Fruit fly (Drosophila melanogaster) whole organism, embryonic: ENCODE results near the gene CycE.

ENCODE experiments used
- Atf6 ChIP-seq: fragments of 200-800 bp; sonication (Bioruptor generic); IDR thresholded peaks from 2 replicates; pipeline ENCODE4 v1.3.6; 2022; ENCODE audit warnings: missing biosample characterization, missing genetic modification characterization
- B-H2 ChIP-seq: fragments of 200-800 bp; sonication (Bioruptor generic); optimal IDR thresholded peaks from 2 replicates; lab custom pipeline; 2018; ENCODE audit warnings: missing biosample characterization, mild to moderate bottlenecking, missing genetic modification characterization
- BEAF-32 ChIP-seq: fragments of 200-800 bp; sonication (Bioruptor generic); optimal IDR thresholded peaks from 3 replicates; lab custom pipeline; 2017; ENCODE audit warnings: missing biosample characterization, missing genetic modification characterization, mild to moderate bottlenecking, moderate library complexity, missing genetic modification reagents
- Bgb ChIP-seq: fragments of 200-800 bp; sonication (Bioruptor generic); IDR thresholded peaks from 2 replicates; pipeline ENCODE4 v1.3.6; 2022; ENCODE audit warnings: missing biosample characterization, missing genetic modification characterization; ENCODE audit not compliant: partially characterized antibody
- CG10543 ChIP-seq: fragments of 200-800 bp; sonication (Bioruptor generic); optimal IDR thresholded peaks from 3 replicates; lab custom pipeline; 2017; ENCODE audit warnings: missing biosample characterization, mild to moderate bottlenecking, missing genetic modification characterization, moderate library complexity
- CG12155 ChIP-seq: fragments of 200-800 bp; sonication (Bioruptor generic); optimal IDR thresholded peaks from 3 replicates; lab custom pipeline; 2016; ENCODE audit warnings: missing biosample characterization, missing genetic modification characterization
- CG13287 ChIP-seq: fragments of 200-800 bp; sonication (Bioruptor generic); IDR thresholded peaks from 2 replicates; pipeline ENCODE4 v1.3.6; 2022; ENCODE audit warnings: missing biosample characterization, missing genetic modification characterization; ENCODE audit not compliant: partially characterized antibody
- CG13894 ChIP-seq: fragments of 200-800 bp; sonication (Bioruptor generic); optimal IDR thresholded peaks from 3 replicates; lab custom pipeline; 2018; ENCODE audit warnings: missing biosample characterization, mild to moderate bottlenecking, missing genetic modification characterization, moderate library complexity
- CG14441 ChIP-seq: fragments of 200-800 bp; sonication (Bioruptor generic); IDR thresholded peaks from 2 replicates; pipeline ENCODE4 v1.3.6; 2022; ENCODE audit warnings: missing biosample characterization, missing genetic modification characterization
- CG14965 ChIP-seq: fragments of 200-800 bp; sonication (Bioruptor generic); optimal IDR thresholded peaks from 2 replicates; lab custom pipeline; 2016; ENCODE audit warnings: missing biosample characterization, missing genetic modification characterization, borderline replicate concordance
- CG18764 ChIP-seq: fragments of 200-800 bp; sonication (Bioruptor generic); optimal IDR thresholded peaks from 3 replicates; lab custom pipeline; 2016; ENCODE audit warnings: missing biosample characterization, missing genetic modification characterization
- CG2116 ChIP-seq: fragments of 200-800 bp; sonication (Bioruptor generic); optimal IDR thresholded peaks from 3 replicates; lab custom pipeline; 2018; ENCODE audit warnings: missing biosample characterization, mild to moderate bottlenecking, missing genetic modification characterization
- CG30431 ChIP-seq: fragments of 200-800 bp; sonication (Bioruptor generic); optimal IDR thresholded peaks from 2 replicates; lab custom pipeline; 2017; ENCODE audit warnings: missing biosample characterization, missing genetic modification characterization
- CG3065 ChIP-seq: fragments of 200-800 bp; sonication (Bioruptor generic); optimal IDR thresholded peaks from 2 replicates; lab custom pipeline; 2016; ENCODE audit warnings: missing biosample characterization, missing genetic modification characterization
- CG3163 ChIP-seq: fragments of 200-800 bp; sonication (Bioruptor generic); optimal IDR thresholded peaks from 3 replicates; lab custom pipeline; 2016; ENCODE audit warnings: missing biosample characterization, missing genetic modification characterization
- CG4360 ChIP-seq: fragments of 200-800 bp; sonication (Bioruptor generic); IDR thresholded peaks from 2 replicates; pipeline ENCODE4 v1.3.6; 2022; ENCODE audit warnings: missing biosample characterization, missing genetic modification characterization
- CG5953 ChIP-seq: fragments of 200-800 bp; sonication (Bioruptor generic); IDR thresholded peaks from 2 replicates; pipeline ENCODE4 v1.3.6; 2022; ENCODE audit warnings: missing biosample characterization, missing genetic modification characterization
- CG9437 ChIP-seq: fragments of 200-800 bp; sonication (Bioruptor generic); optimal IDR thresholded peaks from 2 replicates; lab custom pipeline; 2018; ENCODE audit warnings: missing biosample characterization, mild to moderate bottlenecking, missing genetic modification characterization
- D19A ChIP-seq: fragments of 200-800 bp; optimal IDR thresholded peaks from 3 replicates; lab custom pipeline; 2019; ENCODE audit warnings: missing biosample characterization, mild to moderate bottlenecking, missing genetic modification characterization, moderate library complexity
- Deaf1 ChIP-seq: fragments of 200-800 bp; optimal IDR thresholded peaks from 3 replicates; lab custom pipeline; 2019; ENCODE audit warnings: missing biosample characterization, mild to moderate bottlenecking, missing genetic modification characterization, moderate library complexity
- Dp ChIP-seq: fragments of 200-800 bp; sonication (Bioruptor generic); optimal IDR thresholded peaks from 2 replicates; lab custom pipeline; 2018; ENCODE audit warnings: missing biosample characterization, mild to moderate bottlenecking, missing genetic modification characterization, moderate library complexity
- Gug ChIP-seq: fragments of 200-800 bp; sonication (Bioruptor generic); IDR thresholded peaks from 4 replicates; pipeline ENCODE4 v1.3.6; 2022; ENCODE audit warnings: missing biosample characterization, missing genetic modification characterization
- Hand ChIP-seq: fragments of 200-800 bp; sonication (Bioruptor generic); optimal IDR thresholded peaks from 2 replicates; lab custom pipeline; 2017; ENCODE audit warnings: mild to moderate bottlenecking, missing biosample characterization, missing genetic modification reagents, missing genetic modification characterization
- Meics ChIP-seq: fragments of 200-800 bp; sonication (Bioruptor generic); optimal IDR thresholded peaks from 2 replicates; lab custom pipeline; 2017; ENCODE audit warnings: missing biosample characterization, mild to moderate bottlenecking, missing genetic modification characterization
- NFAT ChIP-seq: fragments of 200-800 bp; sonication (Bioruptor generic); IDR thresholded peaks from 2 replicates; pipeline ENCODE4 v1.3.6; 2022; ENCODE audit warnings: missing biosample characterization, missing genetic modification characterization
- Nf-YB ChIP-seq: fragments of 200-800 bp; sonication (Bioruptor generic); optimal IDR thresholded peaks from 3 replicates; lab custom pipeline; 2019; ENCODE audit warnings: missing biosample characterization, mild to moderate bottlenecking, missing genetic modification characterization, moderate library complexity
- Spps ChIP-seq: fragments of 200-800 bp; sonication (Bioruptor generic); optimal IDR thresholded peaks from 2 replicates; lab custom pipeline; 2018; ENCODE audit warnings: missing biosample characterization, mild to moderate bottlenecking, missing genetic modification characterization
- ab ChIP-seq: fragments of 200-800 bp; sonication (Bioruptor generic); optimal IDR thresholded peaks from 2 replicates; lab custom pipeline; 2016; ENCODE audit warnings: missing biosample characterization, missing genetic modification characterization
- ato ChIP-seq: fragments of 200-800 bp; sonication (Bioruptor generic); IDR thresholded peaks from 2 replicates; pipeline ENCODE4 v1.3.6; 2022; ENCODE audit warnings: missing biosample characterization, missing genetic modification characterization; ENCODE audit not compliant: partially characterized antibody
- bigmax ChIP-seq: fragments of 200-800 bp; sonication (Bioruptor generic); optimal IDR thresholded peaks from 2 replicates; lab custom pipeline; 2018; ENCODE audit warnings: missing biosample characterization, mild to moderate bottlenecking, missing genetic modification characterization
- br ChIP-seq: fragments of >200 bp; optimal IDR thresholded peaks from 2 replicates; lab custom pipeline; 2017
- bsh ChIP-seq, 2 experiments: fragments of 200-800 bp; sonication (Bioruptor generic); optimal IDR thresholded peaks; 2 replicates each; lab custom pipeline; 2017 to 2018; ENCODE audit warnings: mild to moderate bottlenecking in 2 of 2, missing biosample characterization in 2 of 2, missing genetic modification characterization in 2 of 2, moderate library complexity in 1 of 2
- corto ChIP-seq: fragments of 200-800 bp; sonication (Bioruptor generic); optimal IDR thresholded peaks from 2 replicates; lab custom pipeline; 2016; ENCODE audit warnings: missing biosample characterization, mild to moderate bottlenecking, missing genetic modification characterization, moderate library complexity
- crol ChIP-seq: fragments of 200-800 bp; sonication (Bioruptor generic); IDR thresholded peaks from 2 replicates; pipeline ENCODE4 v1.3.6; 2022; ENCODE audit warnings: missing biosample characterization, missing genetic modification characterization
- en ChIP-seq: fragments of 200-800 bp; sonication (Bioruptor generic); optimal IDR thresholded peaks from 2 replicates; lab custom pipeline; 2016; ENCODE audit warnings: missing biosample characterization, missing genetic modification characterization
- gt ChIP-seq: fragments of 200-800 bp; sonication (Bioruptor generic); IDR thresholded peaks from 2 replicates; pipeline ENCODE4 v1.3.6; 2022; ENCODE audit warnings: missing biosample characterization, missing genetic modification characterization
- hbn ChIP-seq: fragments of 200-800 bp; sonication (Bioruptor generic); IDR thresholded peaks from 2 replicates; pipeline ENCODE4 v1.3.6; 2022; ENCODE audit warnings: missing biosample characterization, missing genetic modification characterization; ENCODE audit not compliant: partially characterized antibody
- insv ChIP-seq, 2 experiments: fragments of 200-800 bp; sonication (Bioruptor generic); optimal IDR thresholded peaks; 3 replicates each; lab custom pipeline; 2016 to 2018; ENCODE audit warnings: missing biosample characterization in 2 of 2, missing genetic modification characterization in 2 of 2
- kni ChIP-seq: fragments of 200-800 bp; sonication (Bioruptor generic); optimal IDR thresholded peaks from 3 replicates; lab custom pipeline; 2017; ENCODE audit warnings: mild to moderate bottlenecking, missing biosample characterization, missing genetic modification reagents, missing genetic modification characterization
- lab ChIP-seq: fragments of 200-800 bp; sonication (Bioruptor generic); optimal IDR thresholded peaks from 3 replicates; lab custom pipeline; 2017; ENCODE audit warnings: missing biosample characterization, missing genetic modification characterization, mild to moderate bottlenecking, moderate library complexity, missing genetic modification reagents
- mld ChIP-seq: fragments of 200-800 bp; sonication (Bioruptor generic); IDR thresholded peaks from 3 replicates; pipeline ENCODE4 v1.3.6; 2022; ENCODE audit warnings: missing biosample characterization, missing genetic modification characterization; ENCODE audit not compliant: partially characterized antibody
- nom ChIP-seq: fragments of 200-800 bp; sonication (Bioruptor generic); optimal IDR thresholded peaks from 2 replicates; lab custom pipeline; 2017; ENCODE audit warnings: missing biosample characterization, missing genetic modification characterization, mild to moderate bottlenecking, moderate library complexity, missing genetic modification reagents
- odd ChIP-seq: fragments of 200-800 bp; sonication (Bioruptor generic); optimal IDR thresholded peaks from 2 replicates; lab custom pipeline; 2017; ENCODE audit warnings: missing biosample characterization, mild to moderate bottlenecking, missing genetic modification characterization
- pros ChIP-seq: fragments of 200-800 bp; sonication (Bioruptor generic); optimal IDR thresholded peaks from 3 replicates; lab custom pipeline; 2019; ENCODE audit warnings: missing biosample characterization, mild to moderate bottlenecking, missing genetic modification characterization, moderate library complexity
- psq ChIP-seq: fragments of 200-800 bp; sonication (Bioruptor generic); optimal IDR thresholded peaks from 2 replicates; lab custom pipeline; 2017; ENCODE audit warnings: missing biosample characterization, missing genetic modification characterization
- sd ChIP-seq: fragments of 200-800 bp; sonication (Bioruptor generic); optimal IDR thresholded peaks from 3 replicates; lab custom pipeline; 2018; ENCODE audit warnings: missing biosample characterization, mild to moderate bottlenecking, missing genetic modification characterization, moderate library complexity
- tgo ChIP-seq: fragments of 200-800 bp; sonication (Bioruptor generic); IDR thresholded peaks from 3 replicates; pipeline ENCODE4 v1.3.6; 2022; ENCODE audit warnings: missing biosample characterization, missing genetic modification characterization
- tx ChIP-seq: fragments of 200-800 bp; sonication (Bioruptor generic); optimal IDR thresholded peaks from 2 replicates; lab custom pipeline; 2016; ENCODE audit warnings: missing biosample characterization, missing genetic modification characterization

The CycE gene

dm6 chr2L:15745036-15745854 is 2.7 kb downstream of the CycE start:
- TF ChIP-seq CG3065 = no peak
- TF ChIP-seq CG12155 = peak; percentile 48
- no peak for TF ChIP-seq CG30431
- TF ChIP-seq CG14441 = no peak
- peak; percentile 94 for TF ChIP-seq CG3163
- TF ChIP-seq CG13287 (GFP tag; lab: Robert Waterston, UW) = peak; percentile 9; the same call in 1 of the 2 replicates
- peak; percentile 49 for TF ChIP-seq crol
- no peak for TF ChIP-seq insv (GFP tag; optimal IDR thresholded peaks at IDR 0.05; lab: Kevin White, UChicago)
- 0 out of 2 replicates have a peak, but pooled peaks have one; percentile 23 for TF ChIP-seq hbn
- peak; percentile 78 for TF ChIP-seq Deaf1 (tag; lab: Kevin White, UChicago)
- TF ChIP-seq tgo = no peak
- TF ChIP-seq kni (GFP tag; lab: Kevin White, UChicago) = peak; percentile 65
- no peak for TF ChIP-seq BEAF-32 (GFP tag; lab: Kevin White, UChicago)
- TF ChIP-seq CG9437 (GFP tag; lab: Kevin White, UChicago) = no peak
- 0 out of 2 replicates have a peak, but pooled peaks have one; percentile 13 for TF ChIP-seq Bgb
- TF ChIP-seq tx (GFP tag; lab: Kevin White, UChicago) = no peak
- TF ChIP-seq en (GFP tag; lab: Kevin White, UChicago) = no peak
- no peak for TF ChIP-seq CG18764
- no peak for TF ChIP-seq NFAT (GFP tag; lab: Robert Waterston, UW)
- TF ChIP-seq Spps = no peak
- TF ChIP-seq mld (GFP tag; lab: Robert Waterston, UW) = no peak
- TF ChIP-seq Gug (GFP tag; lab: Robert Waterston, UW) = no peak
- TF ChIP-seq Atf6 = no peak
- TF ChIP-seq sd (tag; lab: Kevin White, UChicago) = peak; percentile 37
- no peak for TF ChIP-seq ab
- no peak for TF ChIP-seq gt (GFP tag; lab: Robert Waterston, UW)
- peak; percentile 73 for TF ChIP-seq CG4360 (GFP tag; lab: Robert Waterston, UW)
- no peak for TF ChIP-seq bsh (GFP tag; optimal IDR thresholded peaks at IDR 0.05; lab: Kevin White, UChicago)
- peak; percentile 39 for TF ChIP-seq corto (GFP tag; lab: Kevin White, UChicago)
- TF ChIP-seq Hand (GFP tag; lab: Kevin White, UChicago) = no peak
- peak; percentile 90 for TF ChIP-seq D19A
- no peak for TF ChIP-seq CG13894 (tag; lab: Kevin White, UChicago)
- no peak for TF ChIP-seq CG10543 (GFP tag; lab: Kevin White, UChicago)
- no peak for TF ChIP-seq CG14965
- TF ChIP-seq CG5953 (GFP tag; lab: Robert Waterston, UW) = no peak
- no peak for TF ChIP-seq bigmax (GFP tag; lab: Kevin White, UChicago)
- no peak for TF ChIP-seq odd (GFP tag; lab: Kevin White, UChicago)
- TF ChIP-seq Nf-YB (GFP tag; lab: Kevin White, UChicago) = peak; percentile 51
- peak; percentile 38 for TF ChIP-seq pros (GFP tag; lab: Kevin White, UChicago)
- TF ChIP-seq CG2116 = no peak
- TF ChIP-seq nom (GFP tag; lab: Kevin White, UChicago) = no peak
- TF ChIP-seq Dp (GFP tag; lab: Kevin White, UChicago) = peak; percentile 1
- no peak for TF ChIP-seq lab (GFP tag; lab: Kevin White, UChicago)
- peak; percentile 71 for TF ChIP-seq psq (GFP tag; lab: Kevin White, UChicago)
- TF ChIP-seq ato = no peak
- TF ChIP-seq br (lab: Kevin White, UChicago) = no peak
- no peak for TF ChIP-seq B-H2
- TF ChIP-seq Meics = no peak
